Fruit fly (Drosophila melanogaster): Measurements from ENCODE around the gene Gas8.

- TF ChIP-seq Sin3A (optimal IDR thresholded peaks at IDR 0.05), result no peak
- TF ChIP-seq h (optimal IDR thresholded peaks at IDR 0.05), result no peak
- no peak for TF ChIP-seq Myc (optimal IDR thresholded peaks at IDR 0.05)
- no peak for TF ChIP-seq psq (optimal IDR thresholded peaks at IDR 0.05)
- no peak for TF ChIP-seq insv (optimal IDR thresholded peaks at IDR 0.05)
- no peak for TF ChIP-seq ttk (optimal IDR thresholded peaks at IDR 0.05)
These were observed 22.3 kb downstream of the Gas8 start, which contains the start of the genes CG10804 and CG10802 for dm6 chrX:3482119-3483014.
